Fruit fly (Drosophila melanogaster): ENCODE results near the gene Snx1.

DNA sequence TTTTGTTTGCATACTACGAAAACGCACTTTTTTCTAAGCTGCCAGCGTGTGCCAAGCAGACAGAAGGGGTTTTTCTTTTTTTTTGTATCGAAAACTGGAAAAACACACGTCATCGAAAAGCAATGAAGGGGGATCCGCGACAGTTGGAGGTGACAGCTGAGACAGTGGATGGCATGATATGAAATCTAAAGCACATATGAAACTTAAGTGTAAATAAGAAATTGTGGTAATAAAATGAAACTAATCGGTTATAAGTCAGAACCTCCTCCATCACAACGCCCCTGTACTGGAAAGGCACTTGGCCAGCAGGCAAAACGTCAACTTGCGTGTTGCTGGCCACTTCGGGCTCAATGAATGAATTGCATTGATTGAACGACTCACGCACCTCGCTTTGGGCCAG lies 34.2 kb downstream of the Snx1 start:
- TF ChIP-seq Ets98B (GFP tag; IDR thresholded peaks at IDR 0.05), result peak; percentile 35; the same call in 1 of the 2 replicates
- no peak for TF ChIP-seq CG17806 (tag; optimal IDR thresholded peaks at IDR 0.05)
- no peak for TF ChIP-seq gl (tag; optimal IDR thresholded peaks at IDR 0.05)
- TF ChIP-seq CG34367 (tag; optimal IDR thresholded peaks at IDR 0.05), result no peak
- 0 out of 2 replicates have a peak, but pooled peaks have one; percentile 18 for TF ChIP-seq CG10348 (GFP tag; IDR thresholded peaks at IDR 0.05)
- TF ChIP-seq fd96Ca (GFP tag; IDR thresholded peaks at IDR 0.05), result no peak; the same call in 2 of the 3 replicates
- TF ChIP-seq CG9948 (tag; optimal IDR thresholded peaks at IDR 0.05), result no peak
- no peak for TF ChIP-seq CG12605 (GFP tag; IDR thresholded peaks at IDR 0.05)

Measured in whole organism, pupa.